ENCODE assay signal across 2 fruit fly cellular contexts in the genomic region with DNA sequence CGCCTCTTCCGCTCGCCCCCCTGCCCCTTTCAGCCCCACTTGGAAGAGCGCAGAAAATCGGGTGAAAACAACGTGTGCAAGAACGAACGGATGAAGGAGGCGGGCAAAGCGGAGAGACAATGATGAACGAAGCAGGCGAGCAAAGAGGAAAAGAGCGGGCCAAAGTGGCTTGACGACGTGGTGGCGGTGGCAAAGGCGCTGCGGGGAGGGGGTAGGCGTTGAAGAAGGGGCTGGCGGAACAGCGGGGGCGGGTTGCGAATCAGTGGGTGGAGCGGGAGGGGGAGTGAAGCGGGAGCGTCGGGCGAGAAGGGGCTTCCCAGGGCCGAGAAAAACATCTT.
TF ChIP-seq lines count a peak whose summit lies in the region.

No protein-coding gene starts in this region.

TF ChIP-seq in whole organism, embryonic, 481 proteins besides CTCF, POLR2A, EP300 and RAD21 (continued from another document and continues in another):
- TF ChIP-seq CG11695 (GFP tag; IDR thresholded peaks at IDR 0.05; lab: Robert Waterston, UW) (no peak), caup (GFP tag; optimal IDR thresholded peaks at IDR 0.05; lab: Kevin White, UChicago; ENCODE audit: severe bottlenecking) (no peak), fd3F (GFP tag; optimal IDR thresholded peaks at IDR 0.05; lab: Kevin White, UChicago) (no peak), Neu2 (GFP tag; optimal IDR thresholded peaks at IDR 0.05; lab: Kevin White, UChicago; ENCODE audit: borderline replicate concordance) (no peak), gce (GFP tag; IDR thresholded peaks at IDR 0.05; lab: Robert Waterston, UW) (no peak), NfI (GFP tag; optimal IDR thresholded peaks at IDR 0.05; lab: Kevin White, UChicago) (no peak), CG8388 (GFP tag; optimal IDR thresholded peaks at IDR 0.05; lab: Kevin White, UChicago) (no peak), CG12659 (GFP tag; optimal IDR thresholded peaks at IDR 0.05; lab: Kevin White, UChicago) (no peak), prd (optimal IDR thresholded peaks at IDR 0.05; lab: Kevin White, UChicago) (no peak), prd (GFP tag; IDR thresholded peaks at IDR 0.05; lab: Robert Waterston, UW) (no peak), HLHmδ (GFP tag; optimal IDR thresholded peaks at IDR 0.05; lab: Kevin White, UChicago) (no peak), CG10543 (GFP tag; optimal IDR thresholded peaks at IDR 0.05; lab: Kevin White, UChicago) (peak; percentile 35), CG34376 (GFP tag; optimal IDR thresholded peaks at IDR 0.05; lab: Kevin White, UChicago) (peak; percentile 7), slou (GFP tag; optimal IDR thresholded peaks at IDR 0.05; lab: Kevin White, UChicago) (no peak), cas (GFP tag; IDR thresholded peaks at IDR 0.05; lab: Robert Waterston, UW) (no peak), ATbp (GFP tag; optimal IDR thresholded peaks at IDR 0.05; lab: Kevin White, UChicago) (no peak), bbx (GFP tag; IDR thresholded peaks at IDR 0.05; lab: Robert Waterston, UW; ENCODE audit: partially characterized antibody) (no peak), GATAe (GFP tag; conservative IDR thresholded peaks at IDR 0.05; lab: Robert Waterston, UW) (no peak), CG9932 (GFP tag; IDR thresholded peaks at IDR 0.05; lab: Robert Waterston, UW) (no peak), ttk (GFP tag; IDR thresholded peaks at IDR 0.05; lab: Robert Waterston, UW) (0 out of 2 replicates have a peak, but pooled peaks have one; percentile 11), MTF-1 (GFP tag; optimal IDR thresholded peaks at IDR 0.05; lab: Kevin White, UChicago; ENCODE audit: borderline replicate concordance) (no peak), D (optimal IDR thresholded peaks at IDR 0.05; lab: Kevin White, UChicago) (no peak), D (GFP tag; optimal IDR thresholded peaks at IDR 0.05; lab: Kevin White, UChicago) (no peak), CG13624 (GFP tag; optimal IDR thresholded peaks at IDR 0.05; lab: Kevin White, UChicago) (no peak), Hmr (GFP tag; optimal IDR thresholded peaks at IDR 0.05; lab: Kevin White, UChicago) (no peak), Doc3 (GFP tag; IDR thresholded peaks at IDR 0.05; lab: Robert Waterston, UW; ENCODE audit: partially characterized antibody) (no peak), oc (tag; optimal IDR thresholded peaks at IDR 0.05; lab: Kevin White, UChicago) (no peak), CG13775 (GFP tag; optimal IDR thresholded peaks at IDR 0.05; lab: Kevin White, UChicago) (no peak), Hey (tag; optimal IDR thresholded peaks at IDR 0.05; lab: Kevin White, UChicago) (no peak), Scr (GFP tag; IDR thresholded peaks at IDR 0.05; lab: Robert Waterston, UW; ENCODE audit: partially characterized antibody) (no peak; the same call in 1 of the 2 replicates), Hr78 (GFP tag; optimal IDR thresholded peaks at IDR 0.05; lab: Kevin White, UChicago) (no peak), CG10321 (GFP tag; IDR thresholded peaks at IDR 0.05; lab: Robert Waterston, UW) (no peak), slbo (GFP tag; IDR thresholded peaks at IDR 0.05; lab: Robert Waterston, UW) (peak; percentile 35; the same call in 1 of the 2 replicates), Hand (GFP tag; optimal IDR thresholded peaks at IDR 0.05; lab: Kevin White, UChicago) (no peak), otp (GFP tag; IDR thresholded peaks at IDR 0.05; lab: Robert Waterston, UW) (no peak), mirr (GFP tag; optimal IDR thresholded peaks at IDR 0.05; lab: Kevin White, UChicago) (peak; percentile 22), CG7963 (GFP tag; IDR thresholded peaks at IDR 0.05; lab: Robert Waterston, UW; ENCODE audit: partially characterized antibody) (no peak), salm (tag; optimal IDR thresholded peaks at IDR 0.05; lab: Kevin White, UChicago) (no peak), Side (GFP tag; optimal IDR thresholded peaks at IDR 0.05; lab: Kevin White, UChicago) (no peak), CG4282 (GFP tag; optimal IDR thresholded peaks at IDR 0.05; lab: Kevin White, UChicago) (no peak), CG4820 (GFP tag; optimal IDR thresholded peaks at IDR 0.05; lab: Kevin White, UChicago) (no peak), CG12769 (tag; optimal IDR thresholded peaks at IDR 0.05; lab: Kevin White, UChicago) (peak; percentile 58), hbn (GFP tag; IDR thresholded peaks at IDR 0.05; lab: Robert Waterston, UW; ENCODE audit: partially characterized antibody) (0 out of 2 replicates have a peak, but pooled peaks have one; percentile 20), wdn (GFP tag; IDR thresholded peaks at IDR 0.05; lab: Robert Waterston, UW) (no peak), CG30403 (GFP tag; optimal IDR thresholded peaks at IDR 0.05; lab: Kevin White, UChicago) (no peak), CG14860 (GFP tag; IDR thresholded peaks at IDR 0.05; lab: Robert Waterston, UW; ENCODE audit: partially characterized antibody) (no peak), zf30C (GFP tag; optimal IDR thresholded peaks at IDR 0.05; lab: Kevin White, UChicago) (no peak), chm (GFP tag; IDR thresholded peaks at IDR 0.05; lab: Robert Waterston, UW) (no peak), dysf (GFP tag; IDR thresholded peaks at IDR 0.05; lab: Robert Waterston, UW) (no peak), Adf1 (GFP tag; IDR thresholded peaks at IDR 0.05; lab: Robert Waterston, UW) (peak; percentile 66), BtbVII (GFP tag; optimal IDR thresholded peaks at IDR 0.05; lab: Kevin White, UChicago) (no peak), Nf-YA (GFP tag; IDR thresholded peaks at IDR 0.05; lab: Robert Waterston, UW) (no peak), nau (GFP tag; optimal IDR thresholded peaks at IDR 0.05; lab: Kevin White, UChicago) (peak; percentile 5), nerfin-1 (tag; optimal IDR thresholded peaks at IDR 0.05; lab: Kevin White, UChicago) (no peak), CG30020 (tag; optimal IDR thresholded peaks at IDR 0.05; lab: Kevin White, UChicago) (no peak), h (optimal IDR thresholded peaks at IDR 0.05; lab: Kevin White, UChicago) (peak; percentile 36), Camta (GFP tag; optimal IDR thresholded peaks at IDR 0.05; lab: Kevin White, UChicago) (no peak), danr (GFP tag; IDR thresholded peaks at IDR 0.05; lab: Robert Waterston, UW) (no peak), CG11093 (GFP tag; IDR thresholded peaks at IDR 0.05; lab: Robert Waterston, UW) (0 out of 3 replicates have a peak, but pooled peaks have one; percentile 19), CG7271 (tag; optimal IDR thresholded peaks at IDR 0.05; lab: Kevin White, UChicago) (no peak), peb (GFP tag; IDR thresholded peaks at IDR 0.05; lab: Robert Waterston, UW) (no peak), CG16779 (GFP tag; IDR thresholded peaks at IDR 0.05; lab: Robert Waterston, UW) (no peak), CG4707 (GFP tag; optimal IDR thresholded peaks at IDR 0.05; lab: Kevin White, UChicago) (no peak), CG5953 (GFP tag; IDR thresholded peaks at IDR 0.05; lab: Robert Waterston, UW) (no peak), CG9215 (GFP tag; IDR thresholded peaks at IDR 0.05; lab: Robert Waterston, UW) (no peak)

TF ChIP-seq in whole organism, prepupa, 60 proteins besides CTCF, POLR2A, EP300 and RAD21 (continued from another document):
- no peak for TF ChIP-seq Sox102F (GFP tag; optimal IDR thresholded peaks at IDR 0.05; lab: Kevin White, UChicago)
- 0 out of 3 replicates have a peak, but pooled peaks have one; percentile 26 for TF ChIP-seq eg (GFP tag; IDR thresholded peaks at IDR 0.05; lab: Robert Waterston, UW)
- no peak for TF ChIP-seq Sox15 (GFP tag; optimal IDR thresholded peaks at IDR 0.05; lab: Kevin White, UChicago)
- no peak for TF ChIP-seq CG11294 (GFP tag; IDR thresholded peaks at IDR 0.05; lab: Robert Waterston, UW)
- TF ChIP-seq CG1621 (tag; optimal IDR thresholded peaks at IDR 0.05; lab: Kevin White, UChicago) = peak; percentile 9
- no peak for TF ChIP-seq Ets96B (tag; optimal IDR thresholded peaks at IDR 0.05; lab: Kevin White, UChicago)
